Fruit fly (Drosophila melanogaster): ENCODE data around the gene CG5194.
A peak's percentile ranks its signal among the peaks of the same experiment; 100 is the strongest.

The CG5194 gene

DNA sequence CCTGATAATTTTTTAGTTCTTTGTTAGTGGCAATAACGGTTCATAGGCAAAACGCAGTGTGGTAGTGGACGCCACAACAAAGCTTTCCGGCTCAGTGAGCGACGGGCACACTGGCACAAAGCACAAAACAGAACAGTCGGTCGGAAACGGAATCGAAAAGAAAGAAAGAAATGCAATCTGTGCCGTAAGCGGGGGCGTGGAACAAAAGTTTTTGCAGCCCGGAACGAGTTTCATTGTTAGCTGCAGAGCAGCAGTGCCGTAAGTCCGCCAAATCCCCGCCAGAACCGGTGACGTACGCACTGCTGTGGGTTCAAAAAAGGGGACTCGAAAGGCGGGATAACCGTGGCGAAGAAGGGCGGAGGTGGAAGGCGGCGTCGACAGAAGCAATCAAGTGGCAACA, 41.2 kb downstream of the CG5194 start, which contains the start of gene CG5026 (continued):
- TF ChIP-seq Stat92E (GFP tag; optimal IDR thresholded peaks at IDR 0.05) (no peak), tup (GFP tag; optimal IDR thresholded peaks at IDR 0.05) (no peak), CG14710 (tag; optimal IDR thresholded peaks at IDR 0.05) (no peak), bigmax (GFP tag; optimal IDR thresholded peaks at IDR 0.05) (no peak), CG6689 (GFP tag; IDR thresholded peaks at IDR 0.05) (no peak), stwl (tag; optimal IDR thresholded peaks at IDR 0.05) (peak; percentile 23), Rfx (GFP tag; IDR thresholded peaks at IDR 0.05) (peak; percentile 32; the same call in 1 of the 2 replicates), CG32532 (GFP tag; IDR thresholded peaks at IDR 0.05) (no peak), pita (GFP tag; optimal IDR thresholded peaks at IDR 0.05) (no peak), tna (GFP tag; IDR thresholded peaks at IDR 0.05; ENCODE audit: partially characterized antibody) (no peak), pros (GFP tag; optimal IDR thresholded peaks at IDR 0.05) (no peak), Awh (GFP tag; IDR thresholded peaks at IDR 0.05) (no peak), CG15514 (GFP tag; optimal IDR thresholded peaks at IDR 0.05) (peak; percentile 87), ewg (GFP tag; optimal IDR thresholded peaks at IDR 0.05) (no peak), Elba2 (GFP tag; optimal IDR thresholded peaks at IDR 0.05) (no peak), CG17912 (GFP tag; optimal IDR thresholded peaks at IDR 0.05) (peak; percentile 7), CoRest (tag; optimal IDR thresholded peaks at IDR 0.05) (peak; percentile 61), chinmo (GFP tag; IDR thresholded peaks at IDR 0.05; ENCODE audit: partially characterized antibody) (0 out of 4 replicates have a peak, but pooled peaks have one; percentile 25), CG4820 (GFP tag; optimal IDR thresholded peaks at IDR 0.05) (no peak), row (GFP tag; IDR thresholded peaks at IDR 0.05) (peak; percentile 34; the same call in 1 of the 3 replicates), CG12391 (tag; optimal IDR thresholded peaks at IDR 0.05) (no peak), cg (GFP tag; optimal IDR thresholded peaks at IDR 0.05) (no peak), CG8359 (GFP tag; optimal IDR thresholded peaks at IDR 0.05; ENCODE audit: borderline replicate concordance) (no peak), ems (GFP tag; optimal IDR thresholded peaks at IDR 0.05) (no peak), sna (GFP tag; IDR thresholded peaks at IDR 0.05; ENCODE audit: partially characterized antibody) (0 out of 2 replicates have a peak, but pooled peaks have one; percentile 31), CG13775 (GFP tag; optimal IDR thresholded peaks at IDR 0.05) (no peak), CG17361 (GFP tag; IDR thresholded peaks at IDR 0.05) (no peak), CG33213 (GFP tag; optimal IDR thresholded peaks at IDR 0.05) (no peak), bcd (GFP tag; optimal IDR thresholded peaks at IDR 0.05) (no peak), Usf (GFP tag; optimal IDR thresholded peaks at IDR 0.05) (no peak), zen (tag; optimal IDR thresholded peaks at IDR 0.05) (no peak), CG31441 (GFP tag; IDR thresholded peaks at IDR 0.05) (no peak), pum (GFP tag; optimal IDR thresholded peaks at IDR 0.05) (no peak), ham (GFP tag; IDR thresholded peaks at IDR 0.05) (no peak), CG9609 (GFP tag; optimal IDR thresholded peaks at IDR 0.05) (no peak), kah (GFP tag; optimal IDR thresholded peaks at IDR 0.05) (no peak), CG4360 (GFP tag; IDR thresholded peaks at IDR 0.05) (no peak), CG12299 (tag; optimal IDR thresholded peaks at IDR 0.05) (no peak), gsb (GFP tag; IDR thresholded peaks at IDR 0.05) (no peak), CG18599 (GFP tag; optimal IDR thresholded peaks at IDR 0.05) (no peak), Optix (GFP tag; IDR thresholded peaks at IDR 0.05) (no peak), Taf1 (GFP tag; IDR thresholded peaks at IDR 0.05) (no peak), eyg (GFP tag; optimal IDR thresholded peaks at IDR 0.05) (no peak), CG6813 (GFP tag; optimal IDR thresholded peaks at IDR 0.05) (no peak), CG7357 (GFP tag; IDR thresholded peaks at IDR 0.05) (no peak), Gsc (GFP tag; IDR thresholded peaks at IDR 0.05) (no peak), NFAT (GFP tag; IDR thresholded peaks at IDR 0.05) (no peak), CG13624 (GFP tag; optimal IDR thresholded peaks at IDR 0.05) (no peak), pb (GFP tag; optimal IDR thresholded peaks at IDR 0.05) (no peak), sc (optimal IDR thresholded peaks at IDR 0.05) (no peak), sc (GFP tag; optimal IDR thresholded peaks at IDR 0.05) (no peak)

All from whole organism, embryonic.